Worm (Caenorhabditis elegans): Measurements from ENCODE around the gene irg-4.

- TF ChIP-seq fkh-10 (GFP tag; optimal IDR thresholded peaks at IDR 0.05), result no peak
- no peak for TF ChIP-seq egl-27 (tag; optimal IDR thresholded peaks at IDR 0.05)
- no peak for TF ChIP-seq ama-1 (optimal IDR thresholded peaks at IDR 0.05)
These were observed 6.1 kb upstream of the irg-4 start for ce11 chrIV:12429504-12429903.

Measured in whole organism, L3 larva.